Fruit fly (Drosophila melanogaster) whole organism, wandering third instar larva: Measurements from ENCODE around the gene Fum1.

ENCODE experiments used
- CrebA ChIP-seq: fragments of 200-800 bp; sonication (Bioruptor generic); optimal IDR thresholded peaks from 2 replicates; lab custom pipeline; 2016; ENCODE audit warnings: missing biosample characterization, mild to moderate bottlenecking, missing genetic modification characterization, borderline replicate concordance
- woc ChIP-seq: sonication (Bioruptor generic); optimal IDR thresholded peaks from 2 replicates; lab custom pipeline; 2016; ENCODE audit warnings: missing biosample characterization, mild to moderate bottlenecking, missing genetic modification characterization

DNA sequence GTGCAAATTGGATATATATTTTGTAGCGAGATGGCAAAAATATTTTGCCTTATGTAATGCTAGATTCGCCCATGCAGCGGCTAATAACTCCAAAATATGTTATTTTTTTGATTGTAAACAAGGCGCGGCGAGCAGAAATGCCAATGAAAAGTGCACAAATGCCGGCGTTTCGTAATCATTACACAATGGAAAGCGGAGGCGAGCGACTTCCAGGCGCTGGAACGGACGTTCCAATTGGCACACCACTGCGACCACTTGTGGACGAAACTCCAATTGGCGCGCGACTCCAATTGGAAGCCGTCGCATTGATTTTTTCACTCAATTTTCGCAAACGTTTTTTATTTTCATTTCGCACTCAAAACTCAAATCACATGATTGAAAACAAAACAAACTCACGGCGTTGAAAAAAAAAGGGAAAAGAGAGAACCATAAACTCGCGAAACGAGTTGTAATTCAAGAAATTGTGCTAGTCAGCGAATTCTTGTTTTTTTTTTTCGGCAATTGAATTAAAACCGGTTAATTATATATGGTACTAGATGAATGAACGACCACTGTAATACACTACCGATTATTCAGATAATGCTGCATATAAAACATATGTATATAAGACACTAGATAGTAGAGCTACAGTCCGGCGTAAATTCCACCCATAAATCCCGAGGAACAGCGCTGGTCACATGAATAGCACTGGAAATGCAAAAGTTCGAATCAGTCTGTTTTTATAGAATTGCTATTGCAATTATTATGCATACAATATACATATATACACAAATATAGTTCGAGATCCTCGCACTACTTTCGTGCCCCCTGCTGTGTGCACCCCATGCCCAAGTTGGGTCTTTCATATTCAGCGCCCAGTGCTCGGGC lies 644 bp downstream of the Fum1 start, which contains the start of gene ND-ASHI:
- TF ChIP-seq woc (GFP tag; lab: Kevin White, UChicago) (peak; percentile 94), CrebA (GFP tag; lab: Kevin White, UChicago) (no peak)
